Worm (Caenorhabditis elegans) whole organism, late embryonic: ENCODE results near the gene fbxc-43.

Source experiments
- C08G9.2 ChIP-seq: sonication (generic microtip); optimal IDR thresholded peaks from 2 replicates; lab custom pipeline; 2016; ENCODE audit warnings: mild to moderate bottlenecking, missing genetic modification characterization, moderate library complexity, missing compliant biosample characterization
- C38D4.7 ChIP-seq: fragments of 200-800 bp; sonication (Bioruptor generic); optimal IDR thresholded peaks from 2 replicates; lab custom pipeline; 2018; ENCODE audit warnings: mild to moderate bottlenecking, missing genetic modification characterization, moderate library complexity, missing compliant biosample characterization
- K02D7.2 ChIP-seq: sonication (generic microtip); optimal IDR thresholded peaks from 2 replicates; lab custom pipeline; 2017; ENCODE audit warnings: mild to moderate bottlenecking, missing genetic modification characterization, missing compliant biosample characterization
- K09A11.1 ChIP-seq: sonication (generic microtip); optimal IDR thresholded peaks from 2 replicates; lab custom pipeline; 2017; ENCODE audit warnings: antibody characterized with exemption, mild to moderate bottlenecking, missing genetic modification characterization, missing compliant biosample characterization; ENCODE audit not compliant: insufficient read depth
- T23F11.4 ChIP-seq: fragments of 200-800 bp; sonication (Bioruptor generic); optimal IDR thresholded peaks from 2 replicates; lab custom pipeline; 2018; ENCODE audit warnings: mild to moderate bottlenecking, missing genetic modification characterization, missing compliant biosample characterization
- Y22D7AL.16 ChIP-seq: sonication (generic microtip); optimal IDR thresholded peaks from 2 replicates; lab custom pipeline; 2016; ENCODE audit warnings: missing genetic modification characterization, missing compliant biosample characterization
- ahr-1 ChIP-seq: sonication (generic microtip); optimal IDR thresholded peaks from 2 replicates; lab custom pipeline; 2016; ENCODE audit warnings: missing genetic modification characterization, missing compliant biosample characterization
- ama-1 ChIP-seq: fragments of 150-350 bp; optimal IDR thresholded peaks from 2 replicates; lab custom pipeline; 2014
- ceh-14 ChIP-seq: sonication (generic microtip); optimal IDR thresholded peaks from 2 replicates; lab custom pipeline; 2016; ENCODE audit warnings: missing genotype, missing genetic modification characterization, missing compliant biosample characterization
- ceh-24 ChIP-seq: sonication (generic microtip); optimal IDR thresholded peaks from 2 replicates; lab custom pipeline; 2016; ENCODE audit warnings: mild to moderate bottlenecking, missing genetic modification characterization, missing compliant biosample characterization
- ceh-30 ChIP-seq: fragments of 150-350 bp; optimal IDR thresholded peaks from 2 replicates; lab custom pipeline; 2014; ENCODE audit warnings: missing biosample characterization, missing genetic modification characterization
- ceh-34 ChIP-seq: sonication (generic microtip); optimal IDR thresholded peaks from 2 replicates; lab custom pipeline; 2016; ENCODE audit warnings: mild to moderate bottlenecking, missing genetic modification characterization, missing compliant biosample characterization
- ceh-45 ChIP-seq: fragments of 200-800 bp; sonication (Bioruptor generic); IDR thresholded peaks from 2 replicates; pipeline ENCODE4 v1.3.6; 2022; ENCODE audit warnings: missing genetic modification reagents, missing genetic modification characterization, missing compliant biosample characterization
- ceh-48 ChIP-seq: sonication (generic microtip); optimal IDR thresholded peaks from 2 replicates; lab custom pipeline; 2016; ENCODE audit warnings: missing genetic modification characterization, inconsistent platforms, missing compliant biosample characterization
- ceh-9 ChIP-seq: sonication (generic microtip); optimal IDR thresholded peaks from 2 replicates; lab custom pipeline; 2016; ENCODE audit warnings: mild to moderate bottlenecking, missing genetic modification characterization, inconsistent platforms, missing compliant biosample characterization
- dmd-4 ChIP-seq: sonication (generic microtip); optimal IDR thresholded peaks from 2 replicates; lab custom pipeline; 2016; ENCODE audit warnings: borderline replicate concordance, missing genetic modification characterization, missing compliant biosample characterization
- dve-1 ChIP-seq: sonication (generic microtip); optimal IDR thresholded peaks from 2 replicates; lab custom pipeline; 2017; ENCODE audit warnings: antibody characterized with exemption, mild to moderate bottlenecking, missing genetic modification characterization, missing compliant biosample characterization
- elt-2 ChIP-seq: sonication (generic microtip); optimal IDR thresholded peaks from 2 replicates; lab custom pipeline; 2016; ENCODE audit warnings: missing genetic modification reagents, missing genetic modification characterization, missing compliant biosample characterization
- elt-4 ChIP-seq: sonication (generic microtip); optimal IDR thresholded peaks from 2 replicates; lab custom pipeline; 2016; ENCODE audit warnings: missing genetic modification characterization, missing compliant biosample characterization
- fax-1 ChIP-seq: sonication (generic microtip); optimal IDR thresholded peaks from 2 replicates; lab custom pipeline; 2016; ENCODE audit warnings: missing genotype, missing genetic modification characterization, missing compliant biosample characterization
- fkh-10 ChIP-seq: fragments of 150-350 bp; optimal IDR thresholded peaks from 2 replicates; lab custom pipeline; 2014; ENCODE audit warnings: missing biosample characterization, missing genetic modification reagents, missing genetic modification characterization
- gmeb-2 ChIP-seq: sonication (generic microtip); optimal IDR thresholded peaks from 2 replicates; lab custom pipeline; 2016; ENCODE audit warnings: missing genetic modification characterization, inconsistent platforms, missing compliant biosample characterization
- hlh-13 ChIP-seq: fragments of 200-800 bp; sonication (Bioruptor generic); optimal IDR thresholded peaks from 2 replicates; lab custom pipeline; 2018; ENCODE audit warnings: mild to moderate bottlenecking, missing genetic modification characterization, missing compliant biosample characterization
- hlh-15 ChIP-seq: sonication (generic microtip); optimal IDR thresholded peaks from 2 replicates; lab custom pipeline; 2016; ENCODE audit warnings: missing genetic modification characterization, missing compliant biosample characterization
- hlh-30 ChIP-seq: sonication (generic microtip); optimal IDR thresholded peaks from 2 replicates; lab custom pipeline; 2017; ENCODE audit warnings: antibody characterized with exemption, missing genetic modification characterization, missing compliant biosample characterization; ENCODE audit not compliant: insufficient read depth
- hlh-6 ChIP-seq: sonication (generic microtip); optimal IDR thresholded peaks from 2 replicates; lab custom pipeline; 2016; ENCODE audit warnings: missing genotype, missing genetic modification characterization, missing compliant biosample characterization
- hlh-8 ChIP-seq: sonication (generic microtip); optimal IDR thresholded peaks from 2 replicates; lab custom pipeline; 2016; ENCODE audit warnings: missing genotype, missing genetic modification characterization, missing compliant biosample characterization
- lim-6 ChIP-seq: sonication (generic microtip); optimal IDR thresholded peaks from 2 replicates; lab custom pipeline; 2016; ENCODE audit warnings: missing genetic modification characterization, missing compliant biosample characterization
- nhr-11 ChIP-seq: fragments of 150-350 bp; optimal IDR thresholded peaks from 2 replicates; lab custom pipeline; 2014; ENCODE audit warnings: missing biosample characterization, missing genetic modification characterization
- nhr-232 ChIP-seq: sonication (generic microtip); optimal IDR thresholded peaks from 2 replicates; lab custom pipeline; 2016; ENCODE audit warnings: missing genetic modification characterization, missing compliant biosample characterization
- npax-4 ChIP-seq: sonication (generic microtip); optimal IDR thresholded peaks from 2 replicates; lab custom pipeline; 2016; ENCODE audit warnings: missing genetic modification characterization, missing compliant biosample characterization
- odd-2 ChIP-seq: sonication (generic microtip); optimal IDR thresholded peaks from 2 replicates; lab custom pipeline; 2017; ENCODE audit warnings: antibody characterized with exemption, mild to moderate bottlenecking, missing genetic modification characterization, missing compliant biosample characterization
- pag-3 ChIP-seq: sonication (generic microtip); optimal IDR thresholded peaks from 2 replicates; lab custom pipeline; 2016; ENCODE audit warnings: missing compliant biosample characterization, missing genetic modification characterization, borderline replicate concordance
- pha-2 ChIP-seq: sonication (generic microtip); optimal IDR thresholded peaks from 2 replicates; lab custom pipeline; 2017; ENCODE audit warnings: mild to moderate bottlenecking, missing genetic modification characterization, missing compliant biosample characterization
- pha-4 ChIP-seq: fragments of 150-350 bp; optimal IDR thresholded peaks from 2 replicates; lab custom pipeline; 2018; ENCODE audit warnings: missing biosample characterization, missing genetic modification reagents, missing genetic modification characterization
- pqm-1 ChIP-seq: sonication (generic microtip); optimal IDR thresholded peaks from 2 replicates; lab custom pipeline; 2016; ENCODE audit warnings: missing genetic modification characterization, missing compliant biosample characterization
- pros-1 ChIP-seq: fragments of 150-350 bp; optimal IDR thresholded peaks from 2 replicates; lab custom pipeline; 2014; ENCODE audit warnings: missing biosample characterization, missing genetic modification reagents, missing genetic modification characterization
- ref-2 ChIP-seq: sonication (generic microtip); optimal IDR thresholded peaks from 2 replicates; lab custom pipeline; 2016; ENCODE audit warnings: missing genetic modification characterization, missing compliant biosample characterization
- sox-2 ChIP-seq: fragments of 200-800 bp; sonication (Bioruptor generic); IDR thresholded peaks from 2 replicates; pipeline ENCODE4 v1.3.6; 2022; ENCODE audit warnings: missing genetic modification reagents, missing genetic modification characterization, missing compliant biosample characterization
- tbx-2 ChIP-seq: sonication (generic microtip); optimal IDR thresholded peaks from 2 replicates; lab custom pipeline; 2016; ENCODE audit warnings: missing genetic modification characterization, missing compliant biosample characterization
- ttx-3 ChIP-seq: sonication (generic microtip); optimal IDR thresholded peaks from 2 replicates; lab custom pipeline; 2016; ENCODE audit warnings: missing genetic modification reagents, missing genetic modification characterization, missing compliant biosample characterization
- unc-42 ChIP-seq: sonication (generic microtip); optimal IDR thresholded peaks from 2 replicates; lab custom pipeline; 2016; ENCODE audit warnings: missing genotype, missing genetic modification characterization, missing compliant biosample characterization
- ztf-16 ChIP-seq: sonication (generic microtip); optimal IDR thresholded peaks from 2 replicates; lab custom pipeline; 2017; ENCODE audit warnings: missing genetic modification characterization, missing compliant biosample characterization

Gene fbxc-43

DNA sequence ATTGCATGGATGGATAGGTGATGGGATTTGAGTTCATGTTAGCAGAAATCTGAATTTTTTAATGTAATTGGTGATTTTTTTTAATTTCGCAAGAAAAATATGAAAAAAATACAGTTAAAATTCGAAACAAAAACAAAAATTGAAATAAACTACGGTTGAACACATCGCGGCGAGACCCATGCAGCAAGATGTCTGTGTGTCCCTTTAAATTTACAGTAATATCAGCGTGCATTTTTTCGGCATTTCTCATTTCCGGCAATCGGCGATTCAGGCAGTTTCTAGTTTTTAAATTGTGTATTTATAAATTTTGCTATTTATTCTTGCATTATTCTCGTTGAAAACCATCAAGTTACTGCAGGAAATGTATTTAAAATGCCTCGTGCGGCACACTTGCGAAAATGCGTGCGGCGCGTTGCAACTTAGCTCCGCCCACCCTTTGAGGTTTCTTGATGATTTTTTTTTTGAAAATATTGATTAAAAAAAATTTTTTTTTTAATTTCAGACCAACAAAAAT is 2.0 kb upstream of the fbxc-43 start, which contains the start of the genes fbxc-44 and C16A11.2 (continued):
- TF ChIP-seq nhr-11 (tag; lab: Kevin White, UChicago) (no peak), hlh-6 (no peak), pha-4 (tag; lab: Kevin White, UChicago) (no peak), ahr-1 (tag; lab: Kevin White, UChicago) (peak; percentile 48), sox-2 (GFP tag; lab: Robert Waterston, UW) (no peak), ceh-9 (tag; lab: Kevin White, UChicago) (no peak), nhr-232 (tag; lab: Kevin White, UChicago) (peak; percentile 52), ceh-45 (GFP tag; lab: Robert Waterston, UW) (peak; percentile 58; the same call in 1 of the 2 replicates), hlh-30 (tag; lab: Kevin White, UChicago) (no peak), elt-2 (tag; lab: Kevin White, UChicago) (peak; percentile 100), ttx-3 (tag; lab: Kevin White, UChicago) (peak; percentile 83), C08G9.2 (tag; lab: Kevin White, UChicago) (peak; percentile 35), pag-3 (tag; lab: Kevin White, UChicago) (no peak), C38D4.7 (GFP tag; lab: Kevin White, UChicago) (peak; percentile 57), hlh-13 (no peak), pqm-1 (no peak), tbx-2 (tag; lab: Kevin White, UChicago) (peak; percentile 79), npax-4 (tag; lab: Kevin White, UChicago) (peak; percentile 37), ceh-14 (tag; lab: Kevin White, UChicago) (peak; percentile 75), hlh-15 (peak; percentile 35), ceh-34 (tag; lab: Kevin White, UChicago) (peak; percentile 66), ceh-24 (tag; lab: Kevin White, UChicago) (peak; percentile 37), ceh-48 (peak; percentile 51), ama-1 (lab: Kevin White, UChicago) (no peak), gmeb-2 (peak; percentile 76), fkh-10 (GFP tag; lab: Kevin White, UChicago) (no peak), dve-1 (no peak), elt-4 (tag; lab: Kevin White, UChicago) (no peak), ztf-16 (peak; percentile 62), fax-1 (tag; lab: Kevin White, UChicago) (peak; percentile 71), hlh-8 (tag; lab: Kevin White, UChicago) (peak; percentile 67), dmd-4 (tag; lab: Kevin White, UChicago) (peak; percentile 42), ref-2 (tag; lab: Kevin White, UChicago) (no peak), odd-2 (tag; lab: Kevin White, UChicago) (peak; percentile 69), T23F11.4 (GFP tag; lab: Kevin White, UChicago) (peak; percentile 23), Y22D7AL.16 (tag; lab: Kevin White, UChicago) (peak; percentile 57), lim-6 (peak; percentile 17), ceh-30 (tag; lab: Kevin White, UChicago) (no peak), unc-42 (tag; lab: Kevin White, UChicago) (peak; percentile 38), K09A11.1 (tag; lab: Kevin White, UChicago) (peak; percentile 83), pha-2 (tag; lab: Kevin White, UChicago) (peak; percentile 61), K02D7.2 (tag; lab: Kevin White, UChicago) (peak; percentile 56), pros-1 (no peak)
